Worm (Caenorhabditis elegans) whole organism, L1 larva: ENCODE measurements around the gene gbf-1.

Experiments
- C16A3.4 ChIP-seq: fragments of 150-350 bp; optimal IDR thresholded peaks from 2 replicates; lab custom pipeline; 2014; ENCODE audit warnings: missing biosample characterization, missing genetic modification characterization
- Y116A8C.19 ChIP-seq: sonication (generic microtip); optimal IDR thresholded peaks from 2 replicates; lab custom pipeline; 2016; ENCODE audit warnings: missing compliant biosample characterization, missing genetic modification characterization, borderline replicate concordance
- aha-1 ChIP-seq: fragments of 150-350 bp; optimal IDR thresholded peaks from 2 replicates; lab custom pipeline; 2014; ENCODE audit warnings: missing biosample characterization, missing genetic modification characterization
- alr-1 ChIP-seq: fragments of 200-800 bp; sonication (Bioruptor generic); optimal IDR thresholded peaks from 2 replicates; lab custom pipeline; 2018; ENCODE audit warnings: borderline replicate concordance, mild to moderate bottlenecking, missing genetic modification characterization, missing compliant biosample characterization
- aly-2 ChIP-seq: fragments of 150-350 bp; optimal IDR thresholded peaks from 2 replicates; lab custom pipeline; 2014; ENCODE audit warnings: missing biosample characterization, missing genetic modification characterization
- blmp-1 ChIP-seq: fragments of 150-350 bp; optimal IDR thresholded peaks from 2 replicates; lab custom pipeline; 2014; ENCODE audit warnings: missing biosample characterization, missing genetic modification characterization
- ceh-63 ChIP-seq: fragments of 200-800 bp; sonication (Bioruptor generic); optimal IDR thresholded peaks from 2 replicates; lab custom pipeline; 2018; ENCODE audit warnings: mild to moderate bottlenecking, missing genetic modification characterization, missing compliant biosample characterization
- ces-1 ChIP-seq: fragments of 150-350 bp; optimal IDR thresholded peaks from 2 replicates; lab custom pipeline; 2014; ENCODE audit warnings: missing biosample characterization, missing genetic modification reagents, missing genetic modification characterization
- dpl-1 ChIP-seq, 3 experiments: fragments of 150-350 bp in 2 of 3; sonication (generic microtip) in 1 of 3; optimal IDR thresholded peaks; 2 replicates each; lab custom pipeline; 2014 to 2017; ENCODE audit warnings: missing biosample characterization in 3 of 3, missing genetic modification characterization in 3 of 3, missing genetic modification reagents in 3 of 3
- efl-3 ChIP-seq: fragments of 200-800 bp; sonication (Bioruptor generic); optimal IDR thresholded peaks from 2 replicates; lab custom pipeline; 2018; ENCODE audit warnings: mild to moderate bottlenecking, missing genetic modification characterization, missing compliant biosample characterization
- egl-13 ChIP-seq: sonication (generic microtip); optimal IDR thresholded peaks from 2 replicates; lab custom pipeline; 2016; ENCODE audit warnings: missing genotype, missing genetic modification reagents, missing genetic modification characterization, missing compliant biosample characterization
- egl-27 ChIP-seq, 2 experiments: fragments of 150-350 bp in 1 of 2; sonication (generic microtip); optimal IDR thresholded peaks; 3 replicates each; lab custom pipeline; 2017 to 2018; ENCODE audit warnings: missing biosample characterization in 2 of 2, missing genetic modification characterization in 2 of 2, missing genetic modification reagents in 2 of 2
- elt-2 ChIP-seq: sonication (generic microtip); optimal IDR thresholded peaks from 2 replicates; lab custom pipeline; 2016; ENCODE audit warnings: missing genetic modification characterization, mild to moderate bottlenecking, inconsistent platforms, missing compliant biosample characterization, missing genetic modification reagents
- fkh-8 ChIP-seq: sonication (generic microtip); optimal IDR thresholded peaks from 2 replicates; lab custom pipeline; 2016; ENCODE audit warnings: mild to moderate bottlenecking, missing genetic modification characterization, missing compliant biosample characterization
- fos-1 ChIP-seq: fragments of 150-350 bp; optimal IDR thresholded peaks from 2 replicates; lab custom pipeline; 2014; ENCODE audit warnings: missing biosample characterization, missing genetic modification characterization
- hlh-17 ChIP-seq: fragments of 200-800 bp; sonication (Bioruptor generic); optimal IDR thresholded peaks from 2 replicates; lab custom pipeline; 2018; ENCODE audit warnings: missing genetic modification characterization, mild to moderate bottlenecking, missing compliant biosample characterization, moderate library complexity, borderline replicate concordance
- hlh-4 ChIP-seq: sonication (generic microtip); optimal IDR thresholded peaks from 2 replicates; lab custom pipeline; 2016; ENCODE audit warnings: mild to moderate bottlenecking, missing genetic modification characterization, missing compliant biosample characterization
- hpl-2 ChIP-seq: fragments of 150-350 bp; optimal IDR thresholded peaks from 2 replicates; lab custom pipeline; 2014; ENCODE audit warnings: missing biosample characterization, missing genetic modification reagents, missing genetic modification characterization
- isw-1 ChIP-seq: fragments of 200-800 bp; sonication (Bioruptor generic); IDR thresholded peaks from 2 replicates; pipeline ENCODE4 v1.3.6; 2022; ENCODE audit warnings: missing genetic modification characterization, missing compliant biosample characterization
- lin-13 ChIP-seq: fragments of 150-350 bp; optimal IDR thresholded peaks from 2 replicates; lab custom pipeline; 2014; ENCODE audit warnings: missing biosample characterization, missing genetic modification reagents, missing genetic modification characterization
- lin-14 ChIP-seq: fragments of 200-800 bp; sonication (Bioruptor generic); optimal IDR thresholded peaks from 2 replicates; lab custom pipeline; 2018; ENCODE audit warnings: mild to moderate bottlenecking, missing genetic modification characterization, moderate library complexity, missing compliant biosample characterization
- lin-15B ChIP-seq: fragments of 150-350 bp; sonication (generic microtip); optimal IDR thresholded peaks from 3 replicates; lab custom pipeline; 2014; ENCODE audit warnings: missing biosample characterization, missing genetic modification characterization
- lin-35 ChIP-seq, 2 experiments: fragments of 150-350 bp; optimal IDR thresholded peaks; 2 replicates each; lab custom pipeline; 2014; ENCODE audit warnings: missing biosample characterization in 2 of 2, missing genetic modification characterization in 2 of 2, missing genetic modification reagents in 2 of 2
- lir-3 ChIP-seq: sonication (generic microtip); optimal IDR thresholded peaks from 2 replicates; lab custom pipeline; 2016; ENCODE audit warnings: mild to moderate bottlenecking, missing genetic modification characterization, moderate library complexity, missing compliant biosample characterization; ENCODE audit not compliant: poor library complexity
- mef-2 ChIP-seq: fragments of 150-350 bp; optimal IDR thresholded peaks from 2 replicates; lab custom pipeline; 2014; ENCODE audit warnings: missing biosample characterization, missing genetic modification characterization
- mep-1 ChIP-seq: fragments of 150-350 bp; optimal IDR thresholded peaks from 2 replicates; lab custom pipeline; 2014; ENCODE audit warnings: missing biosample characterization, missing genetic modification characterization
- nhr-19 ChIP-seq: fragments of 200-800 bp; sonication (Bioruptor generic); conservative IDR thresholded peaks from 2 replicates; pipeline ENCODE4 v1.3.6; 2022; ENCODE audit warnings: missing genetic modification characterization, missing compliant biosample characterization
- nhr-20 ChIP-seq: sonication (generic microtip); optimal IDR thresholded peaks from 2 replicates; lab custom pipeline; 2016; ENCODE audit warnings: mild to moderate bottlenecking, missing genetic modification characterization, missing compliant biosample characterization
- nhr-47 ChIP-seq: sonication (generic microtip); optimal IDR thresholded peaks from 2 replicates; lab custom pipeline; 2016; ENCODE audit warnings: mild to moderate bottlenecking, missing genetic modification characterization, moderate library complexity, missing compliant biosample characterization
- nhr-84 ChIP-seq: sonication (generic microtip); optimal IDR thresholded peaks from 2 replicates; lab custom pipeline; 2017; ENCODE audit warnings: missing biosample characterization, missing genetic modification characterization
- pag-3 ChIP-seq: sonication (generic microtip); optimal IDR thresholded peaks from 2 replicates; lab custom pipeline; 2017; ENCODE audit warnings: missing genetic modification characterization, mild to moderate bottlenecking, missing compliant biosample characterization, antibody characterized with exemption, borderline replicate concordance; ENCODE audit not compliant: insufficient read depth
- rnt-1 ChIP-seq: sonication (generic microtip); optimal IDR thresholded peaks from 2 replicates; lab custom pipeline; 2016; ENCODE audit warnings: mild to moderate bottlenecking, missing genetic modification characterization, moderate library complexity, missing compliant biosample characterization
- snpc-4 ChIP-seq: fragments of 150-350 bp; optimal IDR thresholded peaks from 2 replicates; lab custom pipeline; 2014; ENCODE audit warnings: missing biosample characterization, missing genetic modification characterization
- snu-23 ChIP-seq: sonication (generic microtip); optimal IDR thresholded peaks from 2 replicates; lab custom pipeline; 2016; ENCODE audit warnings: missing genetic modification characterization, missing compliant biosample characterization
- sox-4 ChIP-seq: sonication (generic microtip); optimal IDR thresholded peaks from 2 replicates; lab custom pipeline; 2016; ENCODE audit warnings: missing genetic modification characterization, missing compliant biosample characterization
- sup-37 ChIP-seq: fragments of 200-800 bp; sonication (Bioruptor generic); optimal IDR thresholded peaks from 2 replicates; lab custom pipeline; 2018; ENCODE audit warnings: mild to moderate bottlenecking, missing genetic modification characterization, missing compliant biosample characterization
- tbx-2 ChIP-seq: sonication (generic microtip); optimal IDR thresholded peaks from 2 replicates; lab custom pipeline; 2016; ENCODE audit warnings: missing genetic modification characterization, missing compliant biosample characterization
- tlp-1 ChIP-seq: fragments of 150-350 bp; optimal IDR thresholded peaks from 2 replicates; lab custom pipeline; 2014; ENCODE audit warnings: missing biosample characterization, missing genetic modification characterization
- unc-30 ChIP-seq: sonication (generic microtip); optimal IDR thresholded peaks from 2 replicates; lab custom pipeline; 2017; ENCODE audit warnings: missing biosample characterization, missing genetic modification characterization
- unc-98 ChIP-seq: fragments of 200-800 bp; sonication (Bioruptor generic); IDR thresholded peaks from 2 replicates; pipeline ENCODE4 v1.3.6; 2022; ENCODE audit warnings: missing genetic modification characterization, missing compliant biosample characterization
- xbp-1 ChIP-seq: sonication (generic microtip); optimal IDR thresholded peaks from 2 replicates; lab custom pipeline; 2016; ENCODE audit warnings: missing genetic modification characterization, missing compliant biosample characterization
- zag-1 ChIP-seq: fragments of 150-350 bp; optimal IDR thresholded peaks from 2 replicates; lab custom pipeline; 2014; ENCODE audit warnings: missing biosample characterization, missing genetic modification characterization
- zip-4 ChIP-seq: fragments of 200-800 bp; sonication (Bioruptor generic); optimal IDR thresholded peaks from 2 replicates; lab custom pipeline; 2018; ENCODE audit warnings: mild to moderate bottlenecking, missing genetic modification characterization, moderate library complexity, missing compliant biosample characterization
- ztf-4 ChIP-seq: fragments of 150-350 bp; optimal IDR thresholded peaks from 2 replicates; lab custom pipeline; 2014; ENCODE audit warnings: missing biosample characterization, missing genetic modification characterization

The gbf-1 gene

DNA sequence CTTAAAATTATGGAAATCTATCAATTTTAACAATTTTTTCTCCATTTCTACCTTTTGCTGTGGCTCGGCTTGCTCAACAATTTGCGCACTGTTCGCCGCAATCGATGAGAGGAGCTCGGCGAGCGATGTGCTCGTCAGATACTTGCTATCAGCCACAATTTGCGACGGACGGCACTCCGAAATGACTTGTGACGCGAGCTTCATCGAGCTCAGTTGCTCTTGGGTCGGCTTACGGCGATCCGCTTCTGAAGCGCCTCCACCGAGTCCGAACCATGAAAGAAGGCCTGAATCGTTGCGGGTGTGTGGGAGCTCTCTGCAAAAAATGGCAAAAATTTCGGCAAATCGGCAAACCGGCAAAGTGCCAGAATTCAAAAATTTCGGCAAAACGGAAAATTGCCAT lies 12.8 kb downstream of the gbf-1 start:
- TF ChIP-seq unc-30 (tag; lab: Kevin White, UChicago), result no peak
- TF ChIP-seq aly-2 (tag; lab: Kevin White, UChicago), result no peak
- TF ChIP-seq alr-1 (tag; lab: Kevin White, UChicago), result no peak

DNA sequence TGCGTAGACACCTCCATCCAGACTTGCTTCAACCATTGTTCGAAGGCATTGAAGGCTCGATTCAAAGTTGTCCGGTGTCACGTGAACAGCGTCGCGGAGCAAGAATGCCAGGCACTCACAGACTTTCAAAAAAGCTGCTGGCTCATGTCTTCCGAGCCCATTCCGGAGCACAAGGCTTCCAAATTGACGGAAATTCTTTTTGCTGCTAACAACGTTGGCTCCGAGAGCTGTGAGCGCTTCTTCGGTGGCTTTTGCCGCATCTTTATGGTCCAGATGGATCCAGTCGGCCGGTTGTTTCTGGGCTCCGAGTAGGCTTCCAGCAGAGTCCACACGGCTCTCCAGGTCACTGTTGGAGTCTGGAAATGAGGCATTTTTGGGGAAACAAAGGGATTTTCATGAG lies 15.6 kb downstream of the gbf-1 start:
- no peak for TF ChIP-seq zag-1 (tag; lab: Kevin White, UChicago)
- TF ChIP-seq rnt-1, result no peak
- no peak for TF ChIP-seq ztf-4 (tag; lab: Kevin White, UChicago)
- TF ChIP-seq hpl-2 (GFP tag; lab: Kevin White, UChicago), result no peak
- no peak for TF ChIP-seq fos-1 (tag; lab: Kevin White, UChicago)
- TF ChIP-seq mep-1 (tag; lab: Kevin White, UChicago), result no peak
- TF ChIP-seq snu-23, result no peak
- no peak for TF ChIP-seq sox-4
- TF ChIP-seq, all 84 proteins: peak for 0

DNA sequence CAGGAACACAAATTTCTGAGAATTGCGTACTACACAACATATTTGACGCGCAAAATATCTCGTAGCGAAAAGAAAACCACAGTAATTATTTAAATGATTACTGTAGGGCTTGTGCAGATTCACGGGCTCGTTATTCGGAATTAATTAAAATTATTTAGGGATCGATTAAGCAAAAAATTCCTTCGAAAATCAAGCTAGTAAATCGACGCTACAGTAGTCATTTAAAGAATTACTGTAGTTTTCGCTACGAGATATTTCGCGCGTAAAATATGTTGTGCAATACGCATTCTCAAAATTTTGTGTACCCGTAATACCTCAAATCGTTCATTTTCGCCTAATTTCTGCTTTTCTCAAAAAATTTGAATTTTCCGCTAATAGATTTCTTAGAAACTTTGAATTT lies 22.7 kb downstream of the gbf-1 start:
- no peak for TF ChIP-seq snu-23
- TF ChIP-seq egl-13, result no peak

DNA sequence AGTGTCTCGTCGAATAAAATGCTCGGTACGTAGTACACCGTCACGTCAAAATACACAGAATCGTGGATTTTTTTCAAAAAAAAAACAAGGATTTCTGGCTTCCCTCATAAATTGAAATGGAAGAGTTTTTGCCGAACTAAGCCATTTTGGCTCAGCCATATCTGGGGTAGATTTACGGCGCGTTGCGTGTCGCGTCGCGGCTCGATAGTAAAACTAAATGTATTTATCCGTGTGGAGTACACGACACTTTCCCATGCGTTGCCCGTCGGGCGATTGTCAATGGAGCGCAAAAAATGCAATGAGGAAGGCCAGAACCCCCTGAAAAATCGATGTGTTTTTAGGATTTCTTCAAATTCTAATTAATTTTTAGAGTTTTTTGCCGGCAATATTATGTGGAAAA lies 23.2 kb downstream of the gbf-1 start:
- no peak for TF ChIP-seq zip-4 (GFP tag; lab: Kevin White, UChicago)

DNA sequence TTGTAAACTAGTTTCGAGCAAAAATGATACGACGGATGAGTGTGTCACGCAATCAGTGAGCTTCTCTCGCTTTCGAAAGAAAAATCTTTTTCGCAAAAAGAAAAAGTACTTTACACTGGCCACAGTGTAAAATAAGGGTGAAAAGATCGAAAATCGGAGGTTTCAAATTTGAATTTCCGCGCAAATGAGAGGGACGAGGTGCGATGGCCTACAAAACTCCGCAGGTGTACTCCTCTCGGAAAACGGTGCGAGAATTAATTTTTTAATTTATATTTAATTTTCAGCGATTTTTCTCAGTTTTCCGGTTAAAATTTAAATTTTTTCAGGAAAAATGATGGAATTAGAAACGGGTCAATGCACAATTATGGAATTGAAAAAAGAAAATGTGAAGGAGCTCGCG lies 26.8 kb downstream of the gbf-1 start, which contains the start of gene mrt-2:
mrt-2 (plus strand) TSS at position 49 of the 400 bp plus-strand sequence.
- TF ChIP-seq alr-1 (tag; lab: Kevin White, UChicago), result no peak
- TF ChIP-seq dpl-1 (GFP tag; optimal IDR thresholded peaks at IDR 0.05; lab: Kevin White, UChicago), result peak; percentile 94 to 96 (median 96)
- no peak for TF ChIP-seq lin-14 (GFP tag; lab: Kevin White, UChicago)
- no peak for TF ChIP-seq pag-3
- peak; percentile 95 for TF ChIP-seq nhr-47 (tag; lab: Kevin White, UChicago)
- no peak for TF ChIP-seq ces-1 (GFP tag; lab: Kevin White, UChicago)
- TF ChIP-seq unc-98 (GFP tag; lab: Robert Waterston, UW), result peak; percentile 90
- peak; percentile 14 for TF ChIP-seq sup-37 (GFP tag; lab: Kevin White, UChicago)
- TF ChIP-seq tlp-1, result no peak
- no peak for TF ChIP-seq hpl-2 (GFP tag; lab: Kevin White, UChicago)
- TF ChIP-seq fkh-8 (tag; lab: Kevin White, UChicago), result peak; percentile 80
- TF ChIP-seq nhr-20 (tag; lab: Kevin White, UChicago), result peak; percentile 92
- TF ChIP-seq xbp-1 (tag; lab: Kevin White, UChicago), result peak; percentile 88
- peak; percentile 94 for TF ChIP-seq tbx-2
- TF ChIP-seq elt-2 (tag; lab: Kevin White, UChicago), result peak; percentile 78
- TF ChIP-seq nhr-19 (GFP tag; lab: Robert Waterston, UW), result peak; percentile 90
- no peak for TF ChIP-seq hlh-17
- peak; percentile 68 for TF ChIP-seq C16A3.4 (tag; lab: Kevin White, UChicago)
- peak; percentile 74 for TF ChIP-seq lin-13 (GFP tag; lab: Kevin White, UChicago)
- peak; percentile 20 for TF ChIP-seq lin-15B
- peak; percentile 37 for TF ChIP-seq snpc-4 (tag; lab: Kevin White, UChicago)
- peak; percentile 6 for TF ChIP-seq ceh-63 (GFP tag; lab: Kevin White, UChicago)
- no peak for TF ChIP-seq rnt-1
- TF ChIP-seq aha-1 (tag; lab: Kevin White, UChicago), result no peak
- no peak for TF ChIP-seq lir-3 (tag; lab: Kevin White, UChicago)
- no peak for TF ChIP-seq unc-30 (tag; lab: Kevin White, UChicago)
- TF ChIP-seq lin-35 (GFP tag; optimal IDR thresholded peaks at IDR 0.05; lab: Kevin White, UChicago), result peak; percentile 97 to 98
- TF ChIP-seq nhr-84, result no peak
- peak; percentile 79 for TF ChIP-seq mep-1 (tag; lab: Kevin White, UChicago)
- TF ChIP-seq efl-3 (GFP tag; lab: Kevin White, UChicago), result peak; percentile 19
- TF ChIP-seq Y116A8C.19 (tag; lab: Kevin White, UChicago), result peak; percentile 90
- peak; percentile 60 for TF ChIP-seq hlh-4 (tag; lab: Kevin White, UChicago)
- peak; percentile 69 for TF ChIP-seq blmp-1 (tag; lab: Kevin White, UChicago)
- TF ChIP-seq egl-27 (tag; optimal IDR thresholded peaks at IDR 0.05; lab: Kevin White, UChicago), result no peak
- TF ChIP-seq mef-2 (tag; lab: Kevin White, UChicago), result no peak
- peak; percentile 78 for TF ChIP-seq isw-1 (GFP tag; lab: Robert Waterston, UW)
